Worm (Caenorhabditis elegans) whole organism, L2 larva: Measurements from ENCODE around the gene sri-1.

Experiments
- ceh-16 ChIP-seq: fragments of 150-350 bp; optimal IDR thresholded peaks from 2 replicates; lab custom pipeline; 2014; ENCODE audit warnings: missing biosample characterization, missing genetic modification characterization
- nhr-237 ChIP-seq: fragments of 150-350 bp; optimal IDR thresholded peaks from 2 replicates; lab custom pipeline; 2014; ENCODE audit warnings: missing biosample characterization, missing genetic modification characterization

- no peak for TF ChIP-seq nhr-237
- TF ChIP-seq ceh-16 (tag; lab: Kevin White, UChicago) = no peak
Measured at ce11 chrV:15932390-15932789, 35.1 kb downstream of the sri-1 start, which contains the start of gene srw-26.
